Worm (Caenorhabditis elegans) whole organism, L3 larva: ENCODE measurements around the gene F56D6.23.

Experiments
- ceh-9 ChIP-seq: sonication (generic microtip); optimal IDR thresholded peaks from 2 replicates; lab custom pipeline; 2018; ENCODE audit warnings: missing biosample characterization, missing genetic modification characterization
- nhr-25 ChIP-seq: sonication (generic microtip); optimal IDR thresholded peaks from 2 replicates; lab custom pipeline; 2017; ENCODE audit warnings: missing biosample characterization, missing genetic modification characterization
- nhr-67 ChIP-seq: fragments of 150-350 bp; optimal IDR thresholded peaks from 2 replicates; lab custom pipeline; 2014; ENCODE audit warnings: missing biosample characterization, missing genetic modification characterization

ce11 chrIV:3960396-3960795 lies 42.1 kb downstream of the F56D6.23 start, which contains the start of gene clec-75:
- TF ChIP-seq ceh-9 (tag; lab: Kevin White, UChicago) (no peak), nhr-25 (no peak), nhr-67 (tag; lab: Kevin White, UChicago) (no peak)
